Worm (Caenorhabditis elegans) whole organism, midembryonic: ENCODE results near the gene F52C9.3.

Experiments
- cog-1 ChIP-seq: sonication (generic microtip); optimal IDR thresholded peaks from 2 replicates; lab custom pipeline; 2016; ENCODE audit warnings: missing genetic modification characterization, missing compliant biosample characterization
- flt-1 ChIP-seq: fragments of 200-800 bp; sonication (Bioruptor generic); IDR thresholded peaks from 2 replicates; pipeline ENCODE4 v1.3.6; 2022; ENCODE audit warnings: missing genetic modification characterization, missing compliant biosample characterization
- klf-2 ChIP-seq: fragments of 200-800 bp; sonication (Bioruptor generic); conservative IDR thresholded peaks from 2 replicates; pipeline ENCODE4 v1.3.6; 2022; ENCODE audit warnings: missing genetic modification reagents, missing genetic modification characterization, missing compliant biosample characterization
- med-1 ChIP-seq: sonication (generic microtip); optimal IDR thresholded peaks from 2 replicates; lab custom pipeline; 2017; ENCODE audit warnings: missing genetic modification characterization, mild to moderate bottlenecking, missing compliant biosample characterization, antibody characterized with exemption, missing genetic modification reagents; ENCODE audit not compliant: insufficient read depth
- ref-1 ChIP-seq: fragments of 200-800 bp; sonication (Bioruptor generic); conservative IDR thresholded peaks from 2 replicates; pipeline ENCODE4 v1.3.6; 2022; ENCODE audit warnings: missing genetic modification reagents, missing genetic modification characterization, missing compliant biosample characterization
- ztf-23 ChIP-seq: fragments of 200-800 bp; sonication (Bioruptor generic); IDR thresholded peaks from 2 replicates; pipeline ENCODE4 v1.3.6; 2022; ENCODE audit warnings: missing genetic modification reagents, missing genetic modification characterization, missing compliant biosample characterization
- ztf-29 ChIP-seq: fragments of 200-800 bp; sonication (Bioruptor generic); IDR thresholded peaks from 2 replicates; pipeline ENCODE4 v1.3.6; 2022; ENCODE audit warnings: missing genetic modification reagents, missing genetic modification characterization, missing compliant biosample characterization

- TF ChIP-seq klf-2 (GFP tag; lab: Robert Waterston, UW) (no peak), cog-1 (tag; lab: Kevin White, UChicago) (no peak), med-1 (no peak), ztf-23 (GFP tag; lab: Robert Waterston, UW) (no peak), ref-1 (GFP tag; lab: Robert Waterston, UW) (no peak), ztf-29 (GFP tag; lab: Robert Waterston, UW) (no peak), flt-1 (GFP tag; lab: Robert Waterston, UW) (no peak)
These were observed 12.9 kb downstream of the F52C9.3 start for ce11 chrIII:5334517-5335049.
